Fruit fly (Drosophila melanogaster) whole organism, wandering third instar larva: ENCODE data around the gene Ac76E.

Experiments
- GATAd ChIP-seq: sonication (Bioruptor generic); optimal IDR thresholded peaks from 2 replicates; lab custom pipeline; 2016; ENCODE audit warnings: missing biosample characterization, missing genetic modification characterization
- Hr78 ChIP-seq: fragments of >200 bp; optimal IDR thresholded peaks from 2 replicates; lab custom pipeline; 2017; ENCODE audit warnings: missing biosample characterization, missing genetic modification characterization
- Rel ChIP-seq, 2 experiments: fragments of 200-800 bp; sonication (Bioruptor generic) in 1 of 2; optimal IDR thresholded peaks; 2 replicates in 1 of 2; 3 replicates in 1 of 2; lab custom pipeline; 2016 to 2019; ENCODE audit warnings: mild to moderate bottlenecking in 2 of 2, missing biosample characterization in 2 of 2, missing genetic modification characterization in 2 of 2, moderate library complexity in 1 of 2
- br ChIP-seq: fragments of 200-800 bp; sonication (Bioruptor generic); optimal IDR thresholded peaks from 2 replicates; lab custom pipeline; 2016; ENCODE audit warnings: missing biosample characterization, missing genetic modification characterization
- jim ChIP-seq: fragments of 175-275, 200-325 bp; sonication (Bioruptor generic); optimal IDR thresholded peaks from 2 replicates; lab custom pipeline; 2016; ENCODE audit warnings: missing biosample characterization, mild to moderate bottlenecking, missing genetic modification characterization
- rgr ChIP-seq: fragments of 200-800 bp; sonication (Bioruptor generic); optimal IDR thresholded peaks from 3 replicates; lab custom pipeline; 2016; ENCODE audit warnings: missing biosample characterization, mild to moderate bottlenecking, missing genetic modification characterization
- usp ChIP-seq: fragments of >200 bp; optimal IDR thresholded peaks from 2 replicates; lab custom pipeline; 2017; ENCODE audit warnings: missing biosample characterization, missing genetic modification characterization

DNA sequence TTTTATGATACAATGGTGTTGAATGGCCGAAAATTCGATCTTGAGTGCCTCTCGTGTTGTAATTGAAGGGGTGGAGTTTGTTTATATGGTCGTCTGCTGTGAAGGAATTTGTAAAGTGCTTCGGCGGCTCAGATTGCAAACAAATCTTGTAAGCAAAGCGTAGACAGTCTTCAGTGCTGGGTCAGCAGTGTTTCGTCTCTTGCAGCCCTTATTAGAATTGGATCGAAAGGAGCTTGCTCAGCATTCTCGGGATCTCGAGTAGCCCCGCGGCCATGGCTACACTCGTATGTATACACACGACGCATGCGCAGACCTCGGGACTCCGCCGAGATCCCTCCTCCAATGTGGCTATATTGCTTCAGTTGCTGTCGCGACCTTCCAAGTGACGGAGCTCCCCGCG lies 39.0 kb downstream of the Ac76E start:
- TF ChIP-seq Rel (GFP tag; optimal IDR thresholded peaks at IDR 0.05; lab: Kevin White, UChicago) (no peak), Rel (tag; optimal IDR thresholded peaks at IDR 0.05; lab: Kevin White, UChicago) (no peak), Hr78 (GFP tag; lab: Kevin White, UChicago) (no peak), rgr (GFP tag; lab: Kevin White, UChicago) (no peak), jim (GFP tag; lab: Kevin White, UChicago) (no peak), br (GFP tag; lab: Kevin White, UChicago) (no peak), usp (GFP tag; lab: Kevin White, UChicago) (no peak), GATAd (no peak)
